Fruit fly (Drosophila melanogaster) whole organism, adult: ENCODE measurements around the gene CG9518.
A peak's percentile ranks its signal among the peaks of the same experiment; 100 is the strongest.

Experiments
- CG11617 ChIP-seq: fragments of 200-800 bp; sonication (Bioruptor generic); optimal IDR thresholded peaks from 2 replicates; lab custom pipeline; 2017; ENCODE audit warnings: mild to moderate bottlenecking, missing biosample characterization, missing genetic modification reagents, missing genetic modification characterization
- CG12768 ChIP-seq: fragments of 200-800 bp; sonication (Bioruptor generic); optimal IDR thresholded peaks from 2 replicates; lab custom pipeline; 2017; ENCODE audit warnings: missing biosample characterization, missing genetic modification characterization, mild to moderate bottlenecking, moderate library complexity, missing genetic modification reagents
- CG14711 ChIP-seq: fragments of 200-800 bp; sonication (Bioruptor generic); optimal IDR thresholded peaks from 2 replicates; lab custom pipeline; 2018; ENCODE audit warnings: missing biosample characterization, mild to moderate bottlenecking, missing genetic modification characterization, moderate library complexity
- CG1620 ChIP-seq: fragments of 200-800 bp; sonication (Bioruptor generic); optimal IDR thresholded peaks from 2 replicates; lab custom pipeline; 2016; ENCODE audit warnings: missing biosample characterization, missing genetic modification characterization
- CG33017 ChIP-seq: fragments of 200-800 bp; sonication (Bioruptor generic); optimal IDR thresholded peaks from 2 replicates; lab custom pipeline; 2018; ENCODE audit warnings: missing biosample characterization, mild to moderate bottlenecking, missing genetic modification characterization, moderate library complexity
- CG5204 ChIP-seq: fragments of 200-800 bp; sonication (Bioruptor generic); optimal IDR thresholded peaks from 2 replicates; lab custom pipeline; 2016; ENCODE audit warnings: missing biosample characterization, missing genetic modification characterization
- CG7045 ChIP-seq: fragments of 200-800 bp; sonication (Bioruptor generic); optimal IDR thresholded peaks from 2 replicates; lab custom pipeline; 2017; ENCODE audit warnings: missing biosample characterization, mild to moderate bottlenecking, missing genetic modification characterization
- CG7101 ChIP-seq: fragments of 200-800 bp; sonication (Bioruptor generic); optimal IDR thresholded peaks from 2 replicates; lab custom pipeline; 2018; ENCODE audit warnings: missing biosample characterization, mild to moderate bottlenecking, missing genetic modification characterization, moderate library complexity
- Clk ChIP-seq: fragments of 200-800 bp; sonication (Bioruptor generic); optimal IDR thresholded peaks from 2 replicates; lab custom pipeline; 2017; ENCODE audit warnings: missing biosample characterization, missing genetic modification characterization
- Crg-1 ChIP-seq: fragments of 200-800 bp; sonication (Bioruptor generic); optimal IDR thresholded peaks from 2 replicates; lab custom pipeline; 2016; ENCODE audit warnings: missing biosample characterization, missing genetic modification characterization
- Hr96 ChIP-seq: fragments of 200-800 bp; sonication (Bioruptor generic); optimal IDR thresholded peaks from 2 replicates; lab custom pipeline; 2016; ENCODE audit warnings: missing biosample characterization, missing genetic modification characterization
- Mnt ChIP-seq: fragments of 200-800 bp; sonication (Bioruptor generic); optimal IDR thresholded peaks from 2 replicates; lab custom pipeline; 2016; ENCODE audit warnings: missing biosample characterization, mild to moderate bottlenecking, missing genetic modification characterization
- bab1 ChIP-seq: fragments of 200-800 bp; sonication (Bioruptor generic); optimal IDR thresholded peaks from 3 replicates; lab custom pipeline; 2019; ENCODE audit warnings: missing biosample characterization, mild to moderate bottlenecking, missing genetic modification characterization, moderate library complexity
- cic ChIP-seq: fragments of 200-800 bp; sonication (Bioruptor generic); optimal IDR thresholded peaks from 2 replicates; lab custom pipeline; 2017; ENCODE audit warnings: missing biosample characterization, mild to moderate bottlenecking, missing genetic modification characterization, moderate library complexity
- cnc ChIP-seq, 2 experiments: fragments of >200 bp; optimal IDR thresholded peaks; 2 replicates each; lab custom pipeline; 2017
- kay ChIP-seq: fragments of 200-800 bp; sonication (Bioruptor generic); peaks from one replicate; lab custom pipeline; 2016; ENCODE audit warnings: missing biosample characterization, missing genetic modification characterization, borderline replicate concordance
- ovo ChIP-seq: fragments of 200-800 bp; sonication (Bioruptor generic); optimal IDR thresholded peaks from 2 replicates; lab custom pipeline; 2016; ENCODE audit warnings: missing biosample characterization, missing genetic modification characterization
- pad ChIP-seq: fragments of 200-800 bp; sonication (Bioruptor generic); optimal IDR thresholded peaks from 3 replicates; lab custom pipeline; 2017; ENCODE audit warnings: missing biosample characterization, missing genetic modification characterization, mild to moderate bottlenecking, moderate library complexity, missing genetic modification reagents
- tj ChIP-seq: fragments of 200-800 bp; sonication (Bioruptor generic); optimal IDR thresholded peaks from 3 replicates; lab custom pipeline; 2017; ENCODE audit warnings: missing biosample characterization, mild to moderate bottlenecking, missing genetic modification characterization, moderate library complexity
- toe ChIP-seq: fragments of 200-800 bp; sonication (Bioruptor generic); optimal IDR thresholded peaks from 2 replicates; lab custom pipeline; 2016; ENCODE audit warnings: missing biosample characterization, missing genetic modification characterization

Gene CG9518

dm6 chrX:14841893-14842505 is 29.0 kb downstream of the CG9518 start:
- TF ChIP-seq CG33017 (tag; lab: Kevin White, UChicago) (no peak), CG5204 (no peak), CG14711 (tag; lab: Kevin White, UChicago) (no peak), kay (GFP tag; lab: Kevin White, UChicago) (no peak), tj (GFP tag; lab: Kevin White, UChicago) (no peak), pad (no peak), cic (no peak), Mnt (GFP tag; lab: Kevin White, UChicago) (no peak), Clk (GFP tag; lab: Kevin White, UChicago) (no peak), CG7101 (tag; lab: Kevin White, UChicago) (no peak), Crg-1 (GFP tag; lab: Kevin White, UChicago) (no peak), CG12768 (GFP tag; lab: Kevin White, UChicago) (no peak), ovo (GFP tag; lab: Kevin White, UChicago) (no peak), CG1620 (GFP tag; lab: Kevin White, UChicago) (no peak), toe (GFP tag; lab: Kevin White, UChicago) (no peak)

dm6 chrX:14840417-14840872 is 30.5 kb downstream of the CG9518 start:
- TF ChIP-seq Mnt (GFP tag; lab: Kevin White, UChicago) = no peak
- TF ChIP-seq CG33017 (tag; lab: Kevin White, UChicago) = peak; percentile 15
- peak; percentile 37 for TF ChIP-seq CG7101 (tag; lab: Kevin White, UChicago)
- TF ChIP-seq bab1 = peak; percentile 10
- peak; percentile 37 for TF ChIP-seq CG14711 (tag; lab: Kevin White, UChicago)
- TF ChIP-seq CG11617 = no peak
- no peak for TF ChIP-seq cic
- peak; percentile 93 for TF ChIP-seq kay (GFP tag; lab: Kevin White, UChicago)

dm6 chrX:14839739-14840347 is 31.1 kb downstream of the CG9518 start:
- peak; percentile 2 for TF ChIP-seq CG14711 (tag; lab: Kevin White, UChicago)
- no peak for TF ChIP-seq CG12768 (GFP tag; lab: Kevin White, UChicago)
- peak; percentile 40 for TF ChIP-seq pad
- TF ChIP-seq cic = peak; percentile 74
- no peak for TF ChIP-seq CG11617
- TF ChIP-seq Mnt (GFP tag; lab: Kevin White, UChicago) = peak; percentile 65
- TF ChIP-seq tj (GFP tag; lab: Kevin White, UChicago) = no peak
- peak; percentile 35 for TF ChIP-seq CG7101 (tag; lab: Kevin White, UChicago)

- TF ChIP-seq CG11617 (peak; percentile 44), CG33017 (tag; lab: Kevin White, UChicago) (peak; percentile 42), Mnt (GFP tag; lab: Kevin White, UChicago) (peak; percentile 81), pad (peak; percentile 67), CG5204 (no peak), CG12768 (GFP tag; lab: Kevin White, UChicago) (peak; percentile 26), ovo (GFP tag; lab: Kevin White, UChicago) (peak; percentile 72), Hr96 (GFP tag; lab: Kevin White, UChicago) (no peak), CG7045 (GFP tag; lab: Kevin White, UChicago) (no peak), bab1 (peak; percentile 87), CG1620 (GFP tag; lab: Kevin White, UChicago) (peak; percentile 91), toe (GFP tag; lab: Kevin White, UChicago) (peak; percentile 78), cic (no peak), CG7101 (tag; lab: Kevin White, UChicago) (peak; percentile 78), tj (GFP tag; lab: Kevin White, UChicago) (peak; percentile 64), cnc (optimal IDR thresholded peaks at IDR 0.05; lab: Kevin White, UChicago) (no peak), kay (GFP tag; lab: Kevin White, UChicago) (peak; percentile 71), CG14711 (tag; lab: Kevin White, UChicago) (peak; percentile 82), Clk (GFP tag; lab: Kevin White, UChicago) (peak; percentile 48), Crg-1 (GFP tag; lab: Kevin White, UChicago) (peak; percentile 52)
Observed at dm6 chrX:14839047-14839446, 31.9 kb downstream of the CG9518 start, which contains the start of the genes CG32590 and Flo2. Gene CG32590, minus strand, starts transcription at chrX:14839106. Gene Flo2, plus strand, starts transcription at chrX:14839376.

dm6 chrX:14837983-14838382 is 33.0 kb downstream of the CG9518 start, which contains the start of gene Grx5:
Gene Grx5, minus strand, starts transcription at chrX:14838198.
- TF ChIP-seq cic (no peak), CG11617 (no peak), CG33017 (tag; lab: Kevin White, UChicago) (no peak), bab1 (no peak), ovo (GFP tag; lab: Kevin White, UChicago) (no peak), kay (GFP tag; lab: Kevin White, UChicago) (no peak), CG14711 (tag; lab: Kevin White, UChicago) (no peak), CG7045 (GFP tag; lab: Kevin White, UChicago) (no peak), Clk (GFP tag; lab: Kevin White, UChicago) (no peak), CG1620 (GFP tag; lab: Kevin White, UChicago) (no peak), tj (GFP tag; lab: Kevin White, UChicago) (no peak), Hr96 (GFP tag; lab: Kevin White, UChicago) (no peak), CG7101 (tag; lab: Kevin White, UChicago) (no peak), CG5204 (no peak), CG12768 (GFP tag; lab: Kevin White, UChicago) (no peak), Mnt (GFP tag; lab: Kevin White, UChicago) (no peak), pad (no peak), cnc (optimal IDR thresholded peaks at IDR 0.05; lab: Kevin White, UChicago) (no peak), Crg-1 (GFP tag; lab: Kevin White, UChicago) (no peak)
